Worm (Caenorhabditis elegans) whole organism, early embryonic: Measurements from ENCODE around the gene math-48.

Experiments
- B0310.2 ChIP-seq: sonication (generic microtip); optimal IDR thresholded peaks from 2 replicates; lab custom pipeline; 2016; ENCODE audit warnings: mild to moderate bottlenecking, missing genetic modification characterization, missing compliant biosample characterization
- F13C5.2 ChIP-seq: sonication (generic microtip); optimal IDR thresholded peaks from 2 replicates; lab custom pipeline; 2017; ENCODE audit warnings: mild to moderate bottlenecking, missing genetic modification characterization, inconsistent platforms, missing compliant biosample characterization
- aly-1 ChIP-seq: sonication (generic microtip); optimal IDR thresholded peaks from 2 replicates; lab custom pipeline; 2016; ENCODE audit warnings: missing genetic modification characterization, missing compliant biosample characterization
- ama-1 ChIP-seq: fragments of 150-350 bp; optimal IDR thresholded peaks from 2 replicates; lab custom pipeline; 2014
- ceh-13 ChIP-seq: fragments of 200-800 bp; sonication (Bioruptor generic); optimal IDR thresholded peaks from 2 replicates; lab custom pipeline; 2018; ENCODE audit warnings: mild to moderate bottlenecking, missing genetic modification characterization, missing compliant biosample characterization
- ceh-36 ChIP-seq: sonication (generic microtip); optimal IDR thresholded peaks from 2 replicates; lab custom pipeline; 2016; ENCODE audit warnings: missing genetic modification characterization, inconsistent platforms, missing compliant biosample characterization
- ets-7 ChIP-seq: sonication (generic microtip); optimal IDR thresholded peaks from 2 replicates; lab custom pipeline; 2016; ENCODE audit warnings: missing genotype, missing genetic modification characterization, missing compliant biosample characterization
- flt-1 ChIP-seq: fragments of 200-800 bp; sonication (Bioruptor generic); IDR thresholded peaks from 2 replicates; pipeline ENCODE4 v1.3.6; 2022; ENCODE audit warnings: missing genetic modification characterization, missing compliant biosample characterization
- hmbx-1 ChIP-seq: sonication (generic microtip); optimal IDR thresholded peaks from 2 replicates; lab custom pipeline; 2016; ENCODE audit warnings: mild to moderate bottlenecking, missing genetic modification characterization, missing compliant biosample characterization
- hmg-4 ChIP-seq: fragments of 200-800 bp; sonication (Bioruptor generic); optimal IDR thresholded peaks from 2 replicates; lab custom pipeline; 2018; ENCODE audit warnings: mild to moderate bottlenecking, missing genetic modification characterization, missing compliant biosample characterization
- hnd-1 ChIP-seq: sonication (generic microtip); optimal IDR thresholded peaks from 2 replicates; lab custom pipeline; 2016; ENCODE audit warnings: missing genetic modification characterization, missing compliant biosample characterization
- pes-1 ChIP-seq: fragments of 200-800 bp; sonication (Bioruptor generic); IDR thresholded peaks from 2 replicates; pipeline ENCODE4 v1.3.6; 2022; ENCODE audit warnings: missing genetic modification reagents, missing genetic modification characterization, missing compliant biosample characterization
- scrt-1 ChIP-seq: fragments of 200-800 bp; sonication (Bioruptor generic); IDR thresholded peaks from 2 replicates; pipeline ENCODE4 v1.3.6; 2022; ENCODE audit warnings: missing genetic modification characterization, missing compliant biosample characterization
- sea-1 ChIP-seq: fragments of 200-800 bp; sonication (Bioruptor generic); conservative IDR thresholded peaks from 2 replicates; pipeline ENCODE4 v1.3.6; 2022; ENCODE audit warnings: missing genetic modification characterization, missing compliant biosample characterization
- tbx-11 ChIP-seq: fragments of 200-800 bp; sonication (Bioruptor generic); IDR thresholded peaks from 2 replicates; pipeline ENCODE4 v1.3.6; 2022; ENCODE audit warnings: missing genetic modification characterization, missing compliant biosample characterization
- tbx-37 ChIP-seq: fragments of 200-800 bp; sonication (Bioruptor generic); conservative IDR thresholded peaks from 2 replicates; pipeline ENCODE4 v1.3.6; 2022; ENCODE audit warnings: missing genetic modification reagents, missing genetic modification characterization, missing compliant biosample characterization
- tra-4 ChIP-seq: sonication (generic microtip); optimal IDR thresholded peaks from 2 replicates; lab custom pipeline; 2017; ENCODE audit warnings: missing genetic modification characterization, missing compliant biosample characterization

The math-48 gene

DNA sequence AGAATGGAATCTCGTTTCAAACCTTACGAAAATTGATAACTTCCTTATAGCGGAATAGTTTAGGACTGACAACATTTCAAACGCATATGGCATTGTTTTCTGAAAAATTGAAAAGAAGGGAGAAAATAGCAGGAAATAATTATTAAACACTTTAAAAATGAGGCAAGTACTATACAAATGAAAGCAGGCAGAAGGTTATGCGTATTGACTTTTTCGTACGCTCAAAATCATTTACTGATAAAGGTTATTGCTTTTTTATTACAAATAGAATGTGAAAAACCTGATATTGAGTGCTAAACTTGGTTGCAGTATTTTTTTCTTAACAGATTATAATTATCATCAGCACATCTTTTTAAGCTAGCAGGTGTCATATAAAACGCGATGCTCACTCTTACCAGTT is 6.7 kb downstream of the math-48 start, which contains the start of gene ZK250.13:
Gene ZK250.13, minus strand, starts transcription at position 101 of the 400 bp plus-strand sequence.
- no peak for TF ChIP-seq aly-1 (tag; lab: Kevin White, UChicago)
- no peak for TF ChIP-seq ceh-13 (GFP tag; lab: Kevin White, UChicago)
- no peak for TF ChIP-seq scrt-1
- TF ChIP-seq ceh-36 (tag; lab: Kevin White, UChicago) = no peak

DNA sequence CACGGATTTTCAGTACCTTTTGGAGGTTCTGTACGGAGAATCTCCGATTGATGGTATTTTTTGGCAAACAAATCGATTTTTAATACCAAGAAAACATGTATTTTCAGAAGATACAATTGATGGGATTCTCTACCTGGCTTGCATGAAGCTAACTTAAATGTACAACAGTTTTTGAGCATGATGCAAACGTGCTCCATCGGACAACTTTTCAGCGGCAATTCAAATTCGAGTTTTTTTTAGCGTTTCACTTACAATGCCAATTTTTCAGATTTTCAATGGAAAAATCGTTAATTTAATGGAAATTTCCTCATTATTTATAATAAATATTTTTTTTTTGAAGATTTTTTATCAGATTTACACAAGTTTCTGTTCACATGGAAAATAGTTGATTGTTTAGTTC is 17.7 kb downstream of the math-48 start:
- TF ChIP-seq flt-1 (no peak), ama-1 (no peak), B0310.2 (tag; lab: Kevin White, UChicago) (no peak), ceh-36 (tag; lab: Kevin White, UChicago) (no peak), tra-4 (tag; lab: Kevin White, UChicago) (no peak), aly-1 (tag; lab: Kevin White, UChicago) (no peak), ets-7 (tag; lab: Kevin White, UChicago) (no peak), F13C5.2 (tag; lab: Kevin White, UChicago) (no peak), hnd-1 (tag; lab: Kevin White, UChicago) (no peak), ceh-13 (GFP tag; lab: Kevin White, UChicago) (no peak), pes-1 (no peak), tbx-11 (GFP tag; lab: Robert Waterston, UW) (no peak), scrt-1 (no peak), tbx-37 (GFP tag; lab: Robert Waterston, UW) (no peak), hmbx-1 (tag; lab: Kevin White, UChicago) (no peak)

ce11 chrII:1926162-1926561 is 20.2 kb downstream of the math-48 start, which contains the start of gene F52C6.2:
Gene F52C6.2 (plus strand): TSS chrII:1926462.
- no peak for TF ChIP-seq tbx-11 (GFP tag; lab: Robert Waterston, UW)
- no peak for TF ChIP-seq hnd-1 (tag; lab: Kevin White, UChicago)
- no peak for TF ChIP-seq aly-1 (tag; lab: Kevin White, UChicago)
- TF ChIP-seq flt-1 = no peak
- no peak for TF ChIP-seq hmbx-1 (tag; lab: Kevin White, UChicago)
- no peak for TF ChIP-seq B0310.2 (tag; lab: Kevin White, UChicago)
- TF ChIP-seq tbx-37 (GFP tag; lab: Robert Waterston, UW) = no peak
- TF ChIP-seq sea-1 (GFP tag; lab: Robert Waterston, UW) = no peak

DNA sequence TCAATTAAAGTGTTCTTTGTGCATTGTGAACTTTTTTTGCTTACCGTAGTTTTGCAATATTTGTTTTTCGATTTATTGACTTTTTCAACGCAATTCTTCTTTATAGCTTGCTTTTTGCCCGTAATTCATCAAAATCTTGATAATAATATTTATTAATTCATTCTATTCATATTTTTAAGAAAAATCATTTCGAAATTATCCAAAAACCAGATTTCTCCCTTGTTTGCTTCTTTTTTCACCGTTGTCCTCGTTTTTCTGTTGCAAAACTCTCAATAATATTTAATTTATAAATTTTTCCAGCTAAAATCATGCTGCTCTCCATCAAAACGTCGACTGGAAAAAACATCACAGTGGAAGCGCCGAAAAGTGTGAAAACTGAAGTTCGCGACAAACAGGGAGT is 21.9 kb downstream of the math-48 start, which contains the start of gene F52C6.3:
Gene F52C6.3, plus strand, starts transcription at position 301 of the 400 bp plus-strand sequence.
- no peak for TF ChIP-seq ceh-36 (tag; lab: Kevin White, UChicago)
- TF ChIP-seq scrt-1 = no peak
- TF ChIP-seq ama-1 = no peak
- TF ChIP-seq hmbx-1 (tag; lab: Kevin White, UChicago) = no peak
- no peak for TF ChIP-seq tbx-37 (GFP tag; lab: Robert Waterston, UW)
- TF ChIP-seq hnd-1 (tag; lab: Kevin White, UChicago) = no peak
- TF ChIP-seq ceh-13 (GFP tag; lab: Kevin White, UChicago) = no peak
- no peak for TF ChIP-seq tbx-11 (GFP tag; lab: Robert Waterston, UW)
- TF ChIP-seq sea-1 (GFP tag; lab: Robert Waterston, UW) = no peak
- TF ChIP-seq pes-1 = no peak
- TF ChIP-seq B0310.2 (tag; lab: Kevin White, UChicago) = no peak
- TF ChIP-seq tra-4 (tag; lab: Kevin White, UChicago) = no peak
- no peak for TF ChIP-seq F13C5.2 (tag; lab: Kevin White, UChicago)
- TF ChIP-seq flt-1 = no peak
- TF ChIP-seq aly-1 (tag; lab: Kevin White, UChicago) = no peak
- TF ChIP-seq hmg-4 = no peak
- no peak for TF ChIP-seq ets-7 (tag; lab: Kevin White, UChicago)

DNA sequence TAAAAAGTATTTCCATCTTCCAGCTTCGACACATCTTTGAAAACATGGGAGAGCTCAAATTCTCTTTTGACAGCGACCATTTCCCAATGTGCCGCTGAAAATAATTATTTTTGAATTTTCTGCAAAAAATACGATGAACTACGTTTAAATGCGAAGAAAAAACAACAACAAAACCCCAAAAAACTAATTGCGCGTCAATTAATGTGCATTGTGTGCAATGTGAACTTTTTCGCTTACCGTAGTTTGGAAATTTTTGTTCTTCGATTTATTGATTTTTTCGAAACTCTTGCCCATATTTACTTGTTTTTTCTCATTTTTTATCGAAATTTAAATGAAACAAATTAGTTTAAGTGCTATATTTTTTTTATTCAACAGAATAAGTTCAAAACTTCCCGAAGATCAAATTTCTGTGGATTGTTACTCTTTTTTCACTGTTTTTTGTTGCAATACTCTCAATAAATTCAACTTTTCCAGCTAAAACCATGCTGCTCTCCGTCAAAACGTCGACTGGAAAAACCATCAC is 23.6 kb downstream of the math-48 start, which contains the start of the genes bath-2 and F52C6.4:
Gene bath-2, minus strand, starts transcription at position 101 of the 523 bp plus-strand sequence.
Gene F52C6.4, plus strand, starts transcription at position 473 of the 523 bp plus-strand sequence.
- TF ChIP-seq tra-4 (tag; lab: Kevin White, UChicago) = no peak
- TF ChIP-seq tbx-11 (GFP tag; lab: Robert Waterston, UW) = no peak
- TF ChIP-seq flt-1 = no peak
- TF ChIP-seq hnd-1 (tag; lab: Kevin White, UChicago) = no peak
- TF ChIP-seq ceh-13 (GFP tag; lab: Kevin White, UChicago) = no peak
- TF ChIP-seq ceh-36 (tag; lab: Kevin White, UChicago) = no peak
- TF ChIP-seq hmg-4 = no peak
- no peak for TF ChIP-seq scrt-1
- TF ChIP-seq B0310.2 (tag; lab: Kevin White, UChicago) = no peak
- TF ChIP-seq aly-1 (tag; lab: Kevin White, UChicago) = no peak
- no peak for TF ChIP-seq hmbx-1 (tag; lab: Kevin White, UChicago)
- TF ChIP-seq ets-7 (tag; lab: Kevin White, UChicago) = no peak
- TF ChIP-seq F13C5.2 (tag; lab: Kevin White, UChicago) = no peak
- no peak for TF ChIP-seq pes-1
- no peak for TF ChIP-seq sea-1 (GFP tag; lab: Robert Waterston, UW)
- no peak for TF ChIP-seq ama-1
- TF ChIP-seq tbx-37 (GFP tag; lab: Robert Waterston, UW) = no peak

ce11 chrII:1921018-1921417 is 25.3 kb downstream of the math-48 start, which contains the start of gene bath-7:
Gene bath-7 (minus strand): TSS chrII:1921118.
- TF ChIP-seq tra-4 (tag; lab: Kevin White, UChicago) (no peak), flt-1 (no peak), F13C5.2 (tag; lab: Kevin White, UChicago) (no peak), tbx-37 (GFP tag; lab: Robert Waterston, UW) (no peak), hmg-4 (no peak), aly-1 (tag; lab: Kevin White, UChicago) (no peak), hnd-1 (tag; lab: Kevin White, UChicago) (no peak), scrt-1 (no peak), ama-1 (no peak), hmbx-1 (tag; lab: Kevin White, UChicago) (no peak), B0310.2 (tag; lab: Kevin White, UChicago) (no peak), sea-1 (GFP tag; lab: Robert Waterston, UW) (no peak), ceh-13 (GFP tag; lab: Kevin White, UChicago) (no peak), ceh-36 (tag; lab: Kevin White, UChicago) (no peak), pes-1 (no peak), tbx-11 (GFP tag; lab: Robert Waterston, UW) (no peak), ets-7 (tag; lab: Kevin White, UChicago) (no peak)
